Worm (Caenorhabditis elegans) whole organism, young adult: Measurements from ENCODE around the gene F09F9.5.

Source experiments
- B0336.3 ChIP-seq: fragments of 200-800 bp; sonication (Bioruptor generic); IDR thresholded peaks from 2 replicates; pipeline ENCODE4 v1.3.6; 2022; ENCODE audit warnings: missing genetic modification characterization, missing compliant biosample characterization
- D2030.7 ChIP-seq: fragments of 200-800 bp; sonication (Bioruptor generic); IDR thresholded peaks from 2 replicates; pipeline ENCODE4 v1.3.6; 2022; ENCODE audit warnings: missing genetic modification reagents, missing genetic modification characterization, missing compliant biosample characterization
- F23B12.7 ChIP-seq: sonication (generic microtip); optimal IDR thresholded peaks from 2 replicates; lab custom pipeline; 2017; ENCODE audit warnings: missing genetic modification characterization, mild to moderate bottlenecking, missing compliant biosample characterization, antibody characterized with exemption, moderate library complexity; ENCODE audit not compliant: insufficient read depth
- F39B2.1 ChIP-seq: fragments of 200-800 bp; sonication (Bioruptor generic); IDR thresholded peaks from 2 replicates; pipeline ENCODE4 v1.3.6; 2022; ENCODE audit warnings: missing genetic modification reagents, missing genetic modification characterization, missing compliant biosample characterization
- K12H6.12 ChIP-seq: fragments of 200-800 bp; sonication (Bioruptor generic); optimal IDR thresholded peaks from 2 replicates; lab custom pipeline; 2018; ENCODE audit warnings: mild to moderate bottlenecking, missing genetic modification characterization, missing compliant biosample characterization
- Y53G8AR.9 ChIP-seq: fragments of 200-800 bp; sonication (Bioruptor generic); conservative IDR thresholded peaks from 2 replicates; pipeline ENCODE4 v1.3.6; 2022; ENCODE audit warnings: missing genetic modification reagents, missing genetic modification characterization, missing compliant biosample characterization
- akir-1 ChIP-seq: fragments of 200-800 bp; sonication (Bioruptor generic); optimal IDR thresholded peaks from 2 replicates; lab custom pipeline; 2018; ENCODE audit warnings: mild to moderate bottlenecking, missing genetic modification characterization, moderate library complexity, missing compliant biosample characterization
- aptf-3 ChIP-seq: fragments of 200-800 bp; sonication (Bioruptor generic); IDR thresholded peaks from 2 replicates; pipeline ENCODE4 v1.3.6; 2022; ENCODE audit warnings: missing genetic modification characterization, missing compliant biosample characterization
- atf-7 ChIP-seq: sonication (generic microtip); optimal IDR thresholded peaks from 2 replicates; lab custom pipeline; 2017; ENCODE audit warnings: mild to moderate bottlenecking, missing genetic modification characterization, missing compliant biosample characterization
- attf-6 ChIP-seq: fragments of 200-800 bp; sonication (Bioruptor generic); IDR thresholded peaks from 2 replicates; pipeline ENCODE4 v1.3.6; 2022; ENCODE audit warnings: missing genetic modification reagents, missing genetic modification characterization, missing compliant biosample characterization
- bed-1 ChIP-seq: fragments of 200-800 bp; sonication (Bioruptor generic); IDR thresholded peaks from 2 replicates; pipeline ENCODE4 v1.3.6; 2022; ENCODE audit warnings: missing genetic modification reagents, missing genetic modification characterization, missing compliant biosample characterization
- bed-2 ChIP-seq: fragments of 200-800 bp; sonication (Bioruptor generic); IDR thresholded peaks from 2 replicates; pipeline ENCODE4 v1.3.6; 2022; ENCODE audit warnings: missing genetic modification reagents, missing genetic modification characterization, missing compliant biosample characterization
- cebp-2 ChIP-seq: fragments of 200-800 bp; sonication (Bioruptor generic); IDR thresholded peaks from 2 replicates; pipeline ENCODE4 v1.3.6; 2022; ENCODE audit warnings: missing genetic modification characterization, missing compliant biosample characterization
- ceh-100 ChIP-seq: fragments of 200-800 bp; sonication (Bioruptor generic); IDR thresholded peaks from 2 replicates; pipeline ENCODE4 v1.3.6; 2022; ENCODE audit warnings: missing genetic modification reagents, missing genetic modification characterization, missing compliant biosample characterization
- ceh-58 ChIP-seq: fragments of 200-800 bp; sonication (Bioruptor generic); IDR thresholded peaks from 2 replicates; pipeline ENCODE4 v1.3.6; 2022; ENCODE audit warnings: missing genetic modification characterization, missing compliant biosample characterization
- chd-7 ChIP-seq: sonication (generic microtip); optimal IDR thresholded peaks from 2 replicates; lab custom pipeline; 2016; ENCODE audit warnings: mild to moderate bottlenecking, missing genetic modification characterization, moderate library complexity, missing compliant biosample characterization
- dpff-1 ChIP-seq: sonication (generic microtip); optimal IDR thresholded peaks from 2 replicates; lab custom pipeline; 2017; ENCODE audit warnings: mild to moderate bottlenecking, missing genetic modification characterization, missing compliant biosample characterization
- efl-1 ChIP-seq: fragments of 150-350 bp; optimal IDR thresholded peaks from 2 replicates; lab custom pipeline; 2014; ENCODE audit warnings: missing biosample characterization, missing genetic modification reagents, missing genetic modification characterization
- egl-18 ChIP-seq: fragments of 200-800 bp; sonication (Bioruptor generic); IDR thresholded peaks from 2 replicates; pipeline ENCODE4 v1.3.6; 2022; ENCODE audit warnings: missing genetic modification reagents, missing genetic modification characterization, missing compliant biosample characterization
- gei-17 ChIP-seq: fragments of 200-800 bp; sonication (Bioruptor generic); optimal IDR thresholded peaks from 2 replicates; lab custom pipeline; 2018; ENCODE audit warnings: mild to moderate bottlenecking, missing genetic modification characterization, missing compliant biosample characterization
- hlh-12 ChIP-seq: sonication (generic microtip); optimal IDR thresholded peaks from 2 replicates; lab custom pipeline; 2016; ENCODE audit warnings: missing genetic modification characterization, missing compliant biosample characterization
- hmg-1.2 ChIP-seq: fragments of 200-800 bp; sonication (Bioruptor generic); IDR thresholded peaks from 2 replicates; pipeline ENCODE4 v1.3.6; 2022; ENCODE audit warnings: missing genetic modification reagents, missing genetic modification characterization, missing compliant biosample characterization
- let-607 ChIP-seq, 2 experiments: fragments of 200-800 bp in 1 of 2; sonication (Bioruptor generic) in 1 of 2; sonication (generic microtip) in 1 of 2; optimal IDR thresholded peaks; 2 replicates each; lab custom pipeline; 2016 to 2018; ENCODE audit warnings: mild to moderate bottlenecking in 2 of 2, missing compliant biosample characterization in 2 of 2, missing genetic modification characterization in 2 of 2, moderate library complexity in 2 of 2, missing genotype in 1 of 2
- lin-35 ChIP-seq, 3 experiments: fragments of 150-350 bp in 2 of 3; sonication (generic microtip) in 1 of 3; optimal IDR thresholded peaks; 2 replicates each; lab custom pipeline; 2014 to 2018; ENCODE audit warnings: missing biosample characterization in 3 of 3, missing genetic modification characterization in 3 of 3, missing genetic modification reagents in 3 of 3
- lin-40 ChIP-seq: sonication (generic microtip); optimal IDR thresholded peaks from 2 replicates; lab custom pipeline; 2016; ENCODE audit warnings: missing genetic modification characterization, mild to moderate bottlenecking, missing compliant biosample characterization, missing genotype, missing genetic modification reagents
- lin-54 ChIP-seq: fragments of 200-800 bp; sonication (Bioruptor generic); optimal IDR thresholded peaks from 2 replicates; lab custom pipeline; 2018; ENCODE audit warnings: mild to moderate bottlenecking, missing genetic modification characterization, missing compliant biosample characterization
- madf-8 ChIP-seq: fragments of 200-800 bp; sonication (Bioruptor generic); conservative IDR thresholded peaks from 2 replicates; pipeline ENCODE4 v1.3.6; 2022; ENCODE audit warnings: missing genetic modification reagents, missing genetic modification characterization, missing compliant biosample characterization
- mcd-1 ChIP-seq: fragments of 200-800 bp; sonication (Bioruptor generic); IDR thresholded peaks from 2 replicates; pipeline ENCODE4 v1.3.6; 2022; ENCODE audit warnings: missing genetic modification reagents, missing genetic modification characterization, missing compliant biosample characterization
- mel-28 ChIP-seq: sonication (generic microtip); optimal IDR thresholded peaks from 2 replicates; lab custom pipeline; 2016; ENCODE audit warnings: borderline replicate concordance, mild to moderate bottlenecking, missing genetic modification characterization, missing compliant biosample characterization
- mxl-1 ChIP-seq: sonication (generic microtip); optimal IDR thresholded peaks from 2 replicates; lab custom pipeline; 2016; ENCODE audit warnings: missing genetic modification characterization, missing compliant biosample characterization
- nfya-1 ChIP-seq: sonication (generic microtip); optimal IDR thresholded peaks from 2 replicates; lab custom pipeline; 2017; ENCODE audit warnings: antibody characterized with exemption, missing compliant biosample characterization, missing genetic modification characterization, borderline replicate concordance; ENCODE audit not compliant: insufficient read depth
- nfya-2 ChIP-seq: fragments of 200-800 bp; sonication (Bioruptor generic); IDR thresholded peaks from 2 replicates; pipeline ENCODE4 v1.3.6; 2022; ENCODE audit warnings: missing genetic modification reagents, missing genetic modification characterization, missing compliant biosample characterization
- nfyb-1 ChIP-seq: fragments of 200-800 bp; sonication (Bioruptor generic); IDR thresholded peaks from 2 replicates; pipeline ENCODE4 v1.3.6; 2022; ENCODE audit warnings: missing genetic modification reagents, missing genetic modification characterization, missing compliant biosample characterization
- nhr-179 ChIP-seq: sonication (generic microtip); optimal IDR thresholded peaks from 2 replicates; lab custom pipeline; 2016; ENCODE audit warnings: mild to moderate bottlenecking, missing genetic modification characterization, missing compliant biosample characterization
- nhr-90 ChIP-seq: sonication (generic microtip); optimal IDR thresholded peaks from 2 replicates; lab custom pipeline; 2016; ENCODE audit warnings: missing genotype, mild to moderate bottlenecking, missing genetic modification characterization, missing compliant biosample characterization
- pbrm-1 ChIP-seq: fragments of 200-800 bp; sonication (Bioruptor generic); IDR thresholded peaks from 2 replicates; pipeline ENCODE4 v1.3.6; 2022; ENCODE audit warnings: missing genetic modification reagents, missing genetic modification characterization, missing compliant biosample characterization
- rec-8 ChIP-seq, 2 experiments: sonication (generic microtip); optimal IDR thresholded peaks; 2 replicates each; lab custom pipeline; 2016; ENCODE audit warnings: mild to moderate bottlenecking in 2 of 2, missing genetic modification characterization in 2 of 2, missing genetic modification reagents in 2 of 2, missing genotype in 2 of 2, missing biosample characterization in 1 of 2, missing compliant biosample characterization in 1 of 2, moderate library complexity in 1 of 2
- repo-1 ChIP-seq: sonication (generic microtip); optimal IDR thresholded peaks from 2 replicates; lab custom pipeline; 2017; ENCODE audit warnings: mild to moderate bottlenecking, missing genetic modification characterization, missing compliant biosample characterization
- sdz-38 ChIP-seq: sonication (generic microtip); optimal IDR thresholded peaks from 2 replicates; lab custom pipeline; 2016; ENCODE audit warnings: missing genotype, missing genetic modification characterization, missing compliant biosample characterization
- snpc-4 ChIP-seq, 5 experiments: fragments of 150-350 bp in 1 of 5; sonication (generic microtip) in 4 of 5; optimal IDR thresholded peaks; 2 replicates each; lab custom pipeline; 2014 to 2018; ENCODE audit warnings: missing genetic modification characterization in 5 of 5, missing biosample characterization in 3 of 5, antibody characterized with exemption in 2 of 5, mild to moderate bottlenecking in 2 of 5, missing compliant biosample characterization in 2 of 5, missing genotype in 2 of 5, moderate library complexity in 2 of 5, missing genetic modification reagents in 1 of 5
- somi-1 ChIP-seq: fragments of 200-800 bp; sonication (Bioruptor generic); optimal IDR thresholded peaks from 2 replicates; lab custom pipeline; 2018; ENCODE audit warnings: mild to moderate bottlenecking, missing genetic modification characterization, missing compliant biosample characterization
- sptf-2 ChIP-seq: fragments of 200-800 bp; sonication (Bioruptor generic); optimal IDR thresholded peaks from 2 replicates; lab custom pipeline; 2018; ENCODE audit warnings: mild to moderate bottlenecking, missing genetic modification characterization, missing compliant biosample characterization
- tbx-9 ChIP-seq: sonication (generic microtip); optimal IDR thresholded peaks from 2 replicates; lab custom pipeline; 2016; ENCODE audit warnings: borderline replicate concordance, missing genetic modification characterization, inconsistent platforms, missing compliant biosample characterization
- zfh-2 ChIP-seq: fragments of 200-800 bp; sonication (Bioruptor generic); conservative IDR thresholded peaks from 2 replicates; pipeline ENCODE4 v1.3.6; 2022; ENCODE audit warnings: missing genetic modification reagents, missing genetic modification characterization, missing compliant biosample characterization
- zim-3 ChIP-seq: sonication (generic microtip); optimal IDR thresholded peaks from 2 replicates; lab custom pipeline; 2017; ENCODE audit warnings: mild to moderate bottlenecking, missing genetic modification characterization, moderate library complexity, missing compliant biosample characterization
- ztf-18 ChIP-seq: sonication (generic microtip); optimal IDR thresholded peaks from 2 replicates; lab custom pipeline; 2016; ENCODE audit warnings: missing genotype, mild to moderate bottlenecking, missing genetic modification characterization, missing compliant biosample characterization

F09F9.5 gene

ce11 chrX:4147600-4148448, 30.1 kb downstream of the F09F9.5 start (continued):
- TF ChIP-seq nfyb-1 (peak; percentile 81), mel-28 (tag; lab: Kevin White, UChicago) (no peak), nfya-2 (GFP tag; lab: Robert Waterston, UW) (peak; percentile 59; the same call in 1 of the 2 replicates), repo-1 (tag; lab: Kevin White, UChicago) (peak; percentile 69), attf-6 (GFP tag; lab: Robert Waterston, UW) (no peak), akir-1 (GFP tag; lab: Kevin White, UChicago) (no peak), chd-7 (tag; lab: Kevin White, UChicago) (peak; percentile 48), bed-1 (GFP tag; lab: Robert Waterston, UW) (no peak), sdz-38 (tag; lab: Kevin White, UChicago) (no peak), nfya-1 (tag; lab: Kevin White, UChicago) (no peak), zfh-2 (GFP tag; lab: Robert Waterston, UW) (no peak), sptf-2 (no peak), D2030.7 (GFP tag; lab: Robert Waterston, UW) (no peak), Y53G8AR.9 (peak; percentile 59), aptf-3 (GFP tag; lab: Robert Waterston, UW) (no peak), nhr-90 (tag; lab: Kevin White, UChicago) (peak; percentile 90), pbrm-1 (GFP tag; lab: Robert Waterston, UW) (peak; percentile 74; the same call in 1 of the 2 replicates), hlh-12 (tag; lab: Kevin White, UChicago) (no peak), ceh-100 (GFP tag; lab: Robert Waterston, UW) (no peak; the same call in 1 of the 2 replicates), cebp-2 (GFP tag; lab: Robert Waterston, UW) (no peak), K12H6.12 (peak; percentile 35), ztf-18 (tag; lab: Kevin White, UChicago) (no peak), nhr-179 (tag; lab: Kevin White, UChicago) (no peak), ceh-58 (GFP tag; lab: Robert Waterston, UW) (no peak), egl-18 (GFP tag; lab: Robert Waterston, UW) (peak; percentile 47; the same call in 1 of the 2 replicates), gei-17 (GFP tag; lab: Kevin White, UChicago) (peak; percentile 26), snpc-4 (GFP tag; optimal IDR thresholded peaks at IDR 0.05; lab: Kevin White, UChicago) (no peak), snpc-4 (tag; optimal IDR thresholded peaks at IDR 0.05; lab: Kevin White, UChicago) (peak in 2 of 4 experiments; percentile 22 to 42), F39B2.1 (GFP tag; lab: Robert Waterston, UW) (peak; percentile 43), bed-2 (GFP tag; lab: Robert Waterston, UW) (no peak), F23B12.7 (peak; percentile 3), tbx-9 (peak; percentile 23), lin-54 (GFP tag; lab: Kevin White, UChicago) (no peak), B0336.3 (peak; percentile 60), efl-1 (no peak), let-607 (tag; optimal IDR thresholded peaks at IDR 0.05; lab: Kevin White, UChicago) (peak; percentile 1 to 31), lin-35 (GFP tag; optimal IDR thresholded peaks at IDR 0.05; lab: Kevin White, UChicago) (peak in 1 of 3 experiments; percentile 78), madf-8 (no peak), rec-8 (tag; optimal IDR thresholded peaks at IDR 0.05; lab: Kevin White, UChicago) (no peak), mxl-1 (tag; lab: Kevin White, UChicago) (no peak), dpff-1 (tag; lab: Kevin White, UChicago) (peak; percentile 71), somi-1 (GFP tag; lab: Kevin White, UChicago) (peak; percentile 11), mcd-1 (GFP tag; lab: Robert Waterston, UW) (no peak), lin-40 (tag; lab: Kevin White, UChicago) (peak; percentile 55), atf-7 (tag; lab: Kevin White, UChicago) (peak; percentile 59), zim-3 (tag; lab: Kevin White, UChicago) (peak; percentile 71), hmg-1.2 (GFP tag; lab: Robert Waterston, UW) (no peak; the same call in 1 of the 2 replicates)
